Fruit fly (Drosophila melanogaster) whole organism, embryonic: Measurements from ENCODE around the gene Jhbp7.

ENCODE experiments used
- BtbVII ChIP-seq: fragments of 200-800 bp; sonication (Bioruptor generic); optimal IDR thresholded peaks from 3 replicates; lab custom pipeline; 2017; ENCODE audit warnings: missing biosample characterization, mild to moderate bottlenecking, missing genetic modification characterization
- CG10267 ChIP-seq: fragments of 200-800 bp; sonication (Bioruptor generic); optimal IDR thresholded peaks from 2 replicates; lab custom pipeline; 2018; ENCODE audit warnings: missing biosample characterization, mild to moderate bottlenecking, missing genetic modification characterization, moderate library complexity
- CG10274 ChIP-seq: fragments of 200-800 bp; sonication (Bioruptor generic); optimal IDR thresholded peaks from 3 replicates; lab custom pipeline; 2017; ENCODE audit warnings: missing biosample characterization, mild to moderate bottlenecking, missing genetic modification characterization
- CG10959 ChIP-seq: fragments of 200-800 bp; sonication (Bioruptor generic); IDR thresholded peaks from 2 replicates; pipeline ENCODE4 v1.3.6; 2022; ENCODE audit warnings: missing biosample characterization, missing genetic modification characterization
- CG12299 ChIP-seq: fragments of 200-800 bp; sonication (Bioruptor generic); optimal IDR thresholded peaks from 2 replicates; lab custom pipeline; 2018; ENCODE audit warnings: missing biosample characterization, mild to moderate bottlenecking, missing genetic modification characterization
- CG13287 ChIP-seq: fragments of 200-800 bp; sonication (Bioruptor generic); IDR thresholded peaks from 2 replicates; pipeline ENCODE4 v1.3.6; 2022; ENCODE audit warnings: missing biosample characterization, missing genetic modification characterization; ENCODE audit not compliant: partially characterized antibody
- CG14667 ChIP-seq: fragments of 200-800 bp; sonication (Bioruptor generic); IDR thresholded peaks from 2 replicates; pipeline ENCODE4 v1.3.6; 2022; ENCODE audit warnings: missing biosample characterization, missing genetic modification characterization
- CG1529 ChIP-seq: fragments of 200-800 bp; sonication (Bioruptor generic); optimal IDR thresholded peaks from 3 replicates; lab custom pipeline; 2018; ENCODE audit warnings: missing biosample characterization, missing genetic modification characterization
- CG15479 ChIP-seq: fragments of 200-800 bp; sonication (Bioruptor generic); optimal IDR thresholded peaks from 3 replicates; lab custom pipeline; 2019; ENCODE audit warnings: missing biosample characterization, mild to moderate bottlenecking, missing genetic modification characterization, moderate library complexity
- CG17328 ChIP-seq: fragments of 200-800 bp; sonication (Bioruptor generic); IDR thresholded peaks from 2 replicates; pipeline ENCODE4 v1.3.6; 2022; ENCODE audit warnings: missing biosample characterization, missing genetic modification characterization
- CG2120 ChIP-seq: fragments of 200-800 bp; sonication (Bioruptor generic); optimal IDR thresholded peaks from 3 replicates; lab custom pipeline; 2016; ENCODE audit warnings: missing biosample characterization, missing genetic modification characterization
- CG3407 ChIP-seq: fragments of 200-800 bp; sonication (Bioruptor generic); optimal IDR thresholded peaks from 2 replicates; lab custom pipeline; 2018; ENCODE audit warnings: missing biosample characterization, mild to moderate bottlenecking, missing genetic modification characterization
- CG4730 ChIP-seq: fragments of 200-800 bp; sonication (Bioruptor generic); IDR thresholded peaks from 2 replicates; pipeline ENCODE4 v1.3.6; 2022; ENCODE audit warnings: missing biosample characterization, missing genetic modification characterization
- CG5180 ChIP-seq: fragments of 200-800 bp; sonication (Bioruptor generic); optimal IDR thresholded peaks from 3 replicates; lab custom pipeline; 2017; ENCODE audit warnings: missing biosample characterization, missing genetic modification characterization, mild to moderate bottlenecking, moderate library complexity, missing genetic modification reagents
- CG6654 ChIP-seq: fragments of 200-800 bp; sonication (Bioruptor generic); optimal IDR thresholded peaks from 2 replicates; lab custom pipeline; 2017; ENCODE audit warnings: missing biosample characterization, mild to moderate bottlenecking, missing genetic modification characterization
- CG7372 ChIP-seq: fragments of 200-800 bp; sonication (Bioruptor generic); IDR thresholded peaks from 2 replicates; pipeline ENCODE4 v1.3.6; 2022; ENCODE audit warnings: missing biosample characterization, missing genetic modification characterization
- CG7745 ChIP-seq: fragments of 200-800 bp; sonication (Bioruptor generic); optimal IDR thresholded peaks from 2 replicates; lab custom pipeline; 2018; ENCODE audit warnings: missing biosample characterization, mild to moderate bottlenecking, missing genetic modification characterization, moderate library complexity
- CG9817 ChIP-seq: fragments of 200-800 bp; sonication (Bioruptor generic); optimal IDR thresholded peaks from 2 replicates; lab custom pipeline; 2018; ENCODE audit warnings: missing biosample characterization, mild to moderate bottlenecking, missing genetic modification characterization, moderate library complexity
- D19A ChIP-seq: fragments of 200-800 bp; optimal IDR thresholded peaks from 3 replicates; lab custom pipeline; 2019; ENCODE audit warnings: missing biosample characterization, mild to moderate bottlenecking, missing genetic modification characterization, moderate library complexity
- Ets97D ChIP-seq: fragments of 200-800 bp; sonication (Bioruptor generic); optimal IDR thresholded peaks from 3 replicates; lab custom pipeline; 2016; ENCODE audit warnings: missing biosample characterization, missing genetic modification characterization
- H2.0 ChIP-seq: fragments of 200-800 bp; sonication (Bioruptor generic); IDR thresholded peaks from 2 replicates; pipeline ENCODE4 v1.3.6; 2022; ENCODE audit warnings: missing biosample characterization, missing genetic modification characterization
- Lhr ChIP-seq: fragments of 200-800 bp; sonication (Bioruptor generic); optimal IDR thresholded peaks from 3 replicates; lab custom pipeline; 2017; ENCODE audit warnings: mild to moderate bottlenecking, missing biosample characterization, missing genetic modification reagents, missing genetic modification characterization
- Neu2 ChIP-seq: fragments of 200-800 bp; sonication (Bioruptor generic); optimal IDR thresholded peaks from 3 replicates; lab custom pipeline; 2016; ENCODE audit warnings: missing biosample characterization, missing genetic modification characterization, borderline replicate concordance
- Opbp ChIP-seq: fragments of 200-800 bp; sonication (Bioruptor generic); IDR thresholded peaks from 3 replicates; pipeline ENCODE4 v1.3.6; 2022; ENCODE audit warnings: missing biosample characterization, missing genetic modification characterization; ENCODE audit not compliant: partially characterized antibody
- Scr ChIP-seq: fragments of 200-800 bp; sonication (Bioruptor generic); IDR thresholded peaks from 2 replicates; pipeline ENCODE4 v1.3.6; 2022; ENCODE audit warnings: missing biosample characterization, missing genetic modification characterization; ENCODE audit not compliant: partially characterized antibody
- Xbp1 ChIP-seq: fragments of 200-800 bp; sonication (Bioruptor generic); optimal IDR thresholded peaks from 3 replicates; lab custom pipeline; 2016; ENCODE audit warnings: missing biosample characterization, mild to moderate bottlenecking, missing genetic modification characterization
- amos ChIP-seq: fragments of 200-800 bp; sonication (Bioruptor generic); IDR thresholded peaks from 2 replicates; pipeline ENCODE4 v1.3.6; 2022; ENCODE audit warnings: missing biosample characterization, missing genetic modification characterization; ENCODE audit not compliant: partially characterized antibody
- chinmo ChIP-seq: fragments of 200-800 bp; sonication (Bioruptor generic); IDR thresholded peaks from 4 replicates; pipeline ENCODE4 v1.3.6; 2022; ENCODE audit warnings: missing biosample characterization, missing genetic modification characterization; ENCODE audit not compliant: partially characterized antibody
- crol ChIP-seq: fragments of 200-800 bp; sonication (Bioruptor generic); IDR thresholded peaks from 2 replicates; pipeline ENCODE4 v1.3.6; 2022; ENCODE audit warnings: missing biosample characterization, missing genetic modification characterization
- da ChIP-seq: fragments of 200-800 bp; sonication (Bioruptor generic); optimal IDR thresholded peaks from 2 replicates; lab custom pipeline; 2016; ENCODE audit warnings: missing biosample characterization, missing genetic modification characterization
- dati ChIP-seq: fragments of 200-800 bp; sonication (Bioruptor generic); IDR thresholded peaks from 2 replicates; pipeline ENCODE4 v1.3.6; 2022; ENCODE audit warnings: missing biosample characterization, missing genetic modification characterization
- dmrt99B ChIP-seq: fragments of 200-800 bp; sonication (Bioruptor generic); optimal IDR thresholded peaks from 2 replicates; lab custom pipeline; 2018; ENCODE audit warnings: missing biosample characterization, mild to moderate bottlenecking, missing genetic modification characterization, moderate library complexity
- exex ChIP-seq: fragments of 200-800 bp; sonication (Bioruptor generic); optimal IDR thresholded peaks from 4 replicates; lab custom pipeline; 2018; ENCODE audit warnings: missing biosample characterization, mild to moderate bottlenecking, missing genetic modification characterization, moderate library complexity
- eyg ChIP-seq: fragments of 200-800 bp; sonication (Bioruptor generic); optimal IDR thresholded peaks from 3 replicates; lab custom pipeline; 2016; ENCODE audit warnings: missing biosample characterization, missing genetic modification characterization
- fd3F ChIP-seq: fragments of 200-800 bp; sonication (Bioruptor generic); optimal IDR thresholded peaks from 2 replicates; lab custom pipeline; 2018; ENCODE audit warnings: missing biosample characterization, mild to moderate bottlenecking, missing genetic modification characterization, moderate library complexity
- gt ChIP-seq: fragments of 200-800 bp; sonication (Bioruptor generic); IDR thresholded peaks from 2 replicates; pipeline ENCODE4 v1.3.6; 2022; ENCODE audit warnings: missing biosample characterization, missing genetic modification characterization
- hkb ChIP-seq, 2 experiments: fragments of 200-800 bp in 1 of 2; fragments of >200 bp in 1 of 2; sonication (Bioruptor generic) in 1 of 2; IDR thresholded peaks in 1 of 2; optimal IDR thresholded peaks in 1 of 2; 2 replicates each; pipeline versions ENCODE4 v1.3.6 to Lab custom; 2017 to 2022; ENCODE audit warnings: missing biosample characterization in 1 of 2, missing genetic modification characterization in 1 of 2
- knrl ChIP-seq: fragments of 200-800 bp; sonication (Bioruptor generic); IDR thresholded peaks from 3 replicates; pipeline ENCODE4 v1.3.6; 2022; ENCODE audit warnings: missing biosample characterization, missing genetic modification characterization; ENCODE audit not compliant: partially characterized antibody
- mam ChIP-seq: fragments of 200-800 bp; sonication (Bioruptor generic); optimal IDR thresholded peaks from 3 replicates; lab custom pipeline; 2016; ENCODE audit warnings: missing biosample characterization, missing genetic modification characterization
- nerfin-1 ChIP-seq: fragments of 200-800 bp; sonication (Bioruptor generic); optimal IDR thresholded peaks from 3 replicates; lab custom pipeline; 2019; ENCODE audit warnings: missing biosample characterization, mild to moderate bottlenecking, missing genetic modification characterization, moderate library complexity
- sc ChIP-seq, 3 experiments: fragments of >200 bp in 2 of 3; fragments of 200-800 bp in 1 of 3; sonication (Bioruptor generic) in 1 of 3; optimal IDR thresholded peaks; 2 replicates in 2 of 3; 3 replicates in 1 of 3; lab custom pipeline; 2017; ENCODE audit warnings: mild to moderate bottlenecking in 1 of 3, missing biosample characterization in 1 of 3, missing genetic modification characterization in 1 of 3, missing genetic modification reagents in 1 of 3
- sens-2 ChIP-seq: fragments of 200-800 bp; sonication (Bioruptor generic); IDR thresholded peaks from 2 replicates; pipeline ENCODE4 v1.3.6; 2022; ENCODE audit warnings: missing biosample characterization, missing genetic modification characterization
- slp2 ChIP-seq: fragments of 200-800 bp; sonication (Bioruptor generic); optimal IDR thresholded peaks from 2 replicates; lab custom pipeline; 2016; ENCODE audit warnings: missing biosample characterization, missing genetic modification characterization
- twi ChIP-seq: fragments of 200-800 bp; optimal IDR thresholded peaks from 2 replicates; lab custom pipeline; 2019; ENCODE audit warnings: missing biosample characterization, mild to moderate bottlenecking, missing genetic modification characterization, moderate library complexity
- zf30C ChIP-seq: fragments of 200-800 bp; sonication (Bioruptor generic); optimal IDR thresholded peaks from 3 replicates; lab custom pipeline; 2018; ENCODE audit warnings: missing biosample characterization, mild to moderate bottlenecking, missing genetic modification characterization

Gene Jhbp7

DNA sequence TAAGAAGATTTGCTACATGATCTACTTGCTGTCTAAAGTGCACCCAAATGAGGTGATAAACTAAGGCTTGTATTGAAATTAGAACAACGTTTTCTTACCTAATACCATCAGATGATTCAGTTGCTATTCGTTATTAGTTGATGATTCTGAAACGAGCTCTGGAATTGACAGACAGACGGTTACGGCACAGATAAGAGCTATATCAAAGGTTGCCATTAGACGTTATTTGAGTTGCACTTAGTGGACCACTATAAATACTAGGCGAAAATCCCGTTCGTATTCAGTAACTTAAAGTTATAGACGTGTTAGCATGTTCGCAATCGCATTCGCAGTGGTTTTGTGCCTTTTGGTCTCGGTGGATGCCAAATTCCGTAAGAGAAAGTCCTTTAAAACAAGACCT lies 2.5 kb downstream of the Jhbp7 start, which contains the start of gene to:
Gene to (plus strand): TSS at position 301 of the 400 bp plus-strand sequence.
- no peak for TF ChIP-seq BtbVII (GFP tag; lab: Kevin White, UChicago)
- no peak for TF ChIP-seq CG4730 (GFP tag; lab: Robert Waterston, UW)
- TF ChIP-seq sens-2, result no peak
- TF ChIP-seq fd3F (GFP tag; lab: Kevin White, UChicago), result no peak
- TF ChIP-seq exex (tag; lab: Kevin White, UChicago), result no peak
- TF ChIP-seq eyg (GFP tag; lab: Kevin White, UChicago), result no peak
- TF ChIP-seq CG7745 (tag; lab: Kevin White, UChicago), result no peak
- no peak for TF ChIP-seq CG10274 (GFP tag; lab: Kevin White, UChicago)
- no peak for TF ChIP-seq dati

DNA sequence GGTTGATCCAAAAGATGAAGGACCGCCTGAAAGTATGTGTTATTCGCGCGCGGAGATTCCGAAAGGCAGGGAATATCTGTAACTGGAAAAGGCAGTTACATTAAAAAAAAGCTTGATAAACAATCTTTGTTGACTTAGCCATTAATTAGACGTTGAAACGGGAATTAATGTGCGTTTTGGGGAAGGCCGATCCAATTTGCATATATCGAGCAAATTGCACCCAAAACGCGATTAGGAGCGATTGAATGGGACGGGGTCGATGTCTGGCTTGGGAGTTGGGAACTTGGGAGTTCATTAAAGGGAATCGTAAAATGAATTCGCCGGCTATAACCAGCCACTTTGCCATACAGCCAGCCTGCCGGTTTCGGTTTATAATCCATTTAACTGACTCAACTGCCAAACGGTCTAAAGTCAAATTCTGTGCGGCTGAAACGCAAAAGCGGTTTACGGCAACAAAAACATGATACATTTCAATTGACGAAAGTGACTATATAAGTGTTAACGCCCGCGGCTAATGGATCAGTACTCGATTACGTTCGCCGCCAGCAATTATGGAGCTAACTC lies 4.2 kb downstream of the Jhbp7 start, which contains the start of gene CG11854:
Gene CG11854 (plus strand): TSS at position 514 of the 564 bp plus-strand sequence.
- TF ChIP-seq zf30C (no peak), gt (GFP tag; lab: Robert Waterston, UW) (no peak), CG3407 (no peak), CG5180 (GFP tag; lab: Kevin White, UChicago) (no peak), CG15479 (GFP tag; lab: Kevin White, UChicago) (no peak), CG13287 (GFP tag; lab: Robert Waterston, UW) (no peak), dmrt99B (tag; lab: Kevin White, UChicago) (no peak), H2.0 (GFP tag; lab: Robert Waterston, UW) (no peak), CG17328 (GFP tag; lab: Robert Waterston, UW) (no peak), mam (no peak), CG12299 (no peak)
- TF ChIP-seq, all 482 proteins: peak for 0

DNA sequence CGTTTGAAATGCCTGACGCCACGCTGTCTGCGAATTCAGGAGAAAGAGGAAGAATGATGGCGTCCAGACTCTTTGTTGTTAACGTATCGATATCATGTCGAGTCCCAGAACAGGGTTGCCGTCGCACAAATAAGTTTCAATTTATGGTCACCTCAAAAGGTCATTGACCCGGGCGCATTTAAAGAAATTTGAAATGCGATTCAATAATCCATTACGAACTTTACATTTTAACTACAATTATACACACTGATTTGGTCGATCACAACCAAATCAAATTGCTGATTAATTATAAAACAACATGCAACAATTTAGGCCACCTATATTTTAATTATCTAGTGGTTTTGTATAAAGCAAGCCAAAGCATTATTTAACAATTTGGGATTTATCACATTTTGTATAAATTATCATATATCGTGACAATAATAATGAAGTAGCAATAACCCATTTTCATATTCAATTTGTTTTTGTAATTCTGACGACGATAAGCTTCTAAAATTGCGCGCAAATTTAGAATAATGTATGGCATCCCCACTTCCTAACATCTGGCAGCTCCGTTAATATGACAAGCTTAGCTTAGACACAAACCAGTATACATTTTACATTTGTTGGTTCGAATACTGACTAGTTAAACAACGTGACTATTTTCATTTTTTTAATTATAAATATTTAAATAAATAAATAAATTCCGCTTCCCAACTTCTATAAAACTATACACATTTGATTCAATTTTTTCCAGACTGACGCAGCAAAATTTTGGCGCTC lies 7.8 kb downstream of the Jhbp7 start, which contains the start of gene bam:
Gene bam (minus strand): TSS at position 58 of the 762 bp plus-strand sequence.
- TF ChIP-seq sc (optimal IDR thresholded peaks at IDR 0.05; lab: Kevin White, UChicago) (no peak), sc (GFP tag; optimal IDR thresholded peaks at IDR 0.05; lab: Kevin White, UChicago) (no peak), CG1529 (GFP tag; lab: Kevin White, UChicago) (no peak), knrl (GFP tag; lab: Robert Waterston, UW) (peak; percentile 54; the same call in 2 of the 3 replicates), CG10267 (peak; percentile 53), CG2120 (GFP tag; lab: Kevin White, UChicago) (no peak), CG9817 (tag; lab: Kevin White, UChicago) (no peak), D19A (tag; lab: Kevin White, UChicago) (no peak), crol (GFP tag; lab: Robert Waterston, UW) (no peak), CG10959 (GFP tag; lab: Robert Waterston, UW) (no peak), Opbp (GFP tag; lab: Robert Waterston, UW) (0 out of 3 replicates have a peak, but pooled peaks have one; percentile 31), CG6654 (no peak), slp2 (GFP tag; lab: Kevin White, UChicago) (no peak), CG14667 (GFP tag; lab: Robert Waterston, UW) (no peak), Xbp1 (GFP tag; lab: Kevin White, UChicago) (no peak), chinmo (GFP tag; lab: Robert Waterston, UW) (no peak), CG7372 (GFP tag; lab: Robert Waterston, UW) (no peak), hkb (optimal IDR thresholded peaks at IDR 0.05; lab: Kevin White, UChicago) (no peak), hkb (GFP tag; IDR thresholded peaks at IDR 0.05; lab: Robert Waterston, UW) (no peak), amos (peak; percentile 42), Lhr (peak; percentile 84), Ets97D (GFP tag; lab: Kevin White, UChicago) (peak; percentile 69), da (GFP tag; lab: Kevin White, UChicago) (no peak), nerfin-1 (tag; lab: Kevin White, UChicago) (no peak), twi (tag; lab: Kevin White, UChicago) (no peak), Neu2 (GFP tag; lab: Kevin White, UChicago) (no peak), Scr (no peak)
